Fruit fly (Drosophila melanogaster): Measurements from ENCODE around the gene CCT4.

The CCT4 gene

dm6 chr2L:12704418-12704920 lies 11.7 kb upstream of the CCT4 start, which contains the start of the genes CG5776 and spict (continued):
- TF ChIP-seq BEAF-32 (GFP tag; optimal IDR thresholded peaks at IDR 0.05) = peak; percentile 61
- peak in 1 of 2 experiments; percentile 70 for TF ChIP-seq tll (GFP tag; optimal IDR thresholded peaks at IDR 0.05)
- TF ChIP-seq CG9797 (GFP tag; optimal IDR thresholded peaks at IDR 0.05) = peak; percentile 80
- peak; percentile 82 for TF ChIP-seq unpg (GFP tag; optimal IDR thresholded peaks at IDR 0.05)
- TF ChIP-seq B-H2 (GFP tag; optimal IDR thresholded peaks at IDR 0.05) = peak; percentile 82
- TF ChIP-seq da (GFP tag; optimal IDR thresholded peaks at IDR 0.05) = no peak
- no peak for TF ChIP-seq yki (optimal IDR thresholded peaks at IDR 0.05)
- TF ChIP-seq CG12769 (tag; optimal IDR thresholded peaks at IDR 0.05) = peak; percentile 89
- TF ChIP-seq CG4820 (GFP tag; optimal IDR thresholded peaks at IDR 0.05) = peak; percentile 33
- TF ChIP-seq CG13894 (tag; optimal IDR thresholded peaks at IDR 0.05) = no peak
- TF ChIP-seq CG4854 (GFP tag; optimal IDR thresholded peaks at IDR 0.05) = no peak
- peak; percentile 51 for TF ChIP-seq CG10979 (tag; optimal IDR thresholded peaks at IDR 0.05)
- peak; percentile 72 for TF ChIP-seq CG4730 (GFP tag; IDR thresholded peaks at IDR 0.05)
- TF ChIP-seq repo (GFP tag; optimal IDR thresholded peaks at IDR 0.05) = no peak
- peak; percentile 86 for TF ChIP-seq grau (tag; optimal IDR thresholded peaks at IDR 0.05)

dm6 chr2L:12701498-12701897 lies 8.8 kb upstream of the CCT4 start:
- TF ChIP-seq mirr (GFP tag; optimal IDR thresholded peaks at IDR 0.05) = peak; percentile 42
- TF ChIP-seq Pdp1 (GFP tag; optimal IDR thresholded peaks at IDR 0.05) = peak in 1 of 2 experiments; percentile 81
- no peak for TF ChIP-seq CG18476 (GFP tag; optimal IDR thresholded peaks at IDR 0.05)
- peak; percentile 48 for TF ChIP-seq sug (tag; optimal IDR thresholded peaks at IDR 0.05)
- peak; percentile 46 for TF ChIP-seq grn (GFP tag; optimal IDR thresholded peaks at IDR 0.05)
- TF ChIP-seq Rfx (GFP tag; IDR thresholded peaks at IDR 0.05) = no peak
- peak; percentile 24 for TF ChIP-seq CG34376 (GFP tag; optimal IDR thresholded peaks at IDR 0.05)
- peak; percentile 88 for TF ChIP-seq exex (tag; optimal IDR thresholded peaks at IDR 0.05)

- TF ChIP-seq crp (GFP tag; optimal IDR thresholded peaks at IDR 0.05) = no peak
- no peak for TF ChIP-seq nerfin-1 (tag; optimal IDR thresholded peaks at IDR 0.05)
- no peak for TF ChIP-seq CG8944 (GFP tag; optimal IDR thresholded peaks at IDR 0.05)
- TF ChIP-seq Usf (GFP tag; optimal IDR thresholded peaks at IDR 0.05) = peak; percentile 10
- no peak for TF ChIP-seq pzg (GFP tag; optimal IDR thresholded peaks at IDR 0.05)
- no peak for TF ChIP-seq CG10462 (GFP tag; optimal IDR thresholded peaks at IDR 0.05)
- no peak for TF ChIP-seq yki (optimal IDR thresholded peaks at IDR 0.05)
- no peak for TF ChIP-seq pita (GFP tag; optimal IDR thresholded peaks at IDR 0.05)
- TF ChIP-seq amos (GFP tag; IDR thresholded peaks at IDR 0.05; ENCODE audit: partially characterized antibody) = no peak
- TF ChIP-seq scrt (GFP tag; optimal IDR thresholded peaks at IDR 0.05) = no peak
- peak; percentile 18 for TF ChIP-seq nmo (GFP tag; optimal IDR thresholded peaks at IDR 0.05)
- TF ChIP-seq CG11695 (GFP tag; IDR thresholded peaks at IDR 0.05) = no peak
- TF ChIP-seq Oli (tag; optimal IDR thresholded peaks at IDR 0.05) = peak; percentile 22
- TF ChIP-seq Sox102F (GFP tag; optimal IDR thresholded peaks at IDR 0.05) = no peak
- no peak for TF ChIP-seq CG3726 (GFP tag; IDR thresholded peaks at IDR 0.05)
- TF ChIP-seq NK7.1 (GFP tag; optimal IDR thresholded peaks at IDR 0.05) = no peak
- TF ChIP-seq chm (GFP tag; IDR thresholded peaks at IDR 0.05) = no peak
- peak; percentile 5 for TF ChIP-seq CG12155 (GFP tag; optimal IDR thresholded peaks at IDR 0.05)
- no peak for TF ChIP-seq MTF-1 (GFP tag; optimal IDR thresholded peaks at IDR 0.05; ENCODE audit: borderline replicate concordance)
- TF ChIP-seq grn (GFP tag; optimal IDR thresholded peaks at IDR 0.05) = no peak
- peak; percentile 52 for TF ChIP-seq CG3281 (GFP tag; optimal IDR thresholded peaks at IDR 0.05)
- no peak for TF ChIP-seq pros (GFP tag; optimal IDR thresholded peaks at IDR 0.05)
- TF ChIP-seq oc (tag; optimal IDR thresholded peaks at IDR 0.05) = no peak
- TF ChIP-seq kni (GFP tag; optimal IDR thresholded peaks at IDR 0.05) = no peak
- no peak for TF ChIP-seq CG18476 (GFP tag; optimal IDR thresholded peaks at IDR 0.05)
- no peak for TF ChIP-seq MESR4 (GFP tag; optimal IDR thresholded peaks at IDR 0.05)
Measured at dm6 chr2L:12700381-12700963, 7.7 kb upstream of the CCT4 start, which contains the start of gene CG17036. TSS of gene CG17036 (minus strand) at chr2L:12700746.

Measured in whole organism, embryonic.